Worm (Caenorhabditis elegans): Measurements from ENCODE around the gene B0285.6.

B0285.6 gene

ce11 chrIII:4313061-4313962, 36.6 kb upstream of the B0285.6 start, which contains the start of the genes evl-14 and dcn-1:
evl-14 (minus strand) TSS chrIII:4313128.
dcn-1 (plus strand) TSS chrIII:4313912.
- TF ChIP-seq pqm-1 (tag; optimal IDR thresholded peaks at IDR 0.05) (peak; percentile 37), egl-27 (tag; optimal IDR thresholded peaks at IDR 0.05) (no peak), lin-15B (tag; optimal IDR thresholded peaks at IDR 0.05) (peak; percentile 63), pha-4 (tag; optimal IDR thresholded peaks at IDR 0.05) (peak; percentile 92), tbx-2 (tag; optimal IDR thresholded peaks at IDR 0.05) (no peak), ZK546.5 (tag; optimal IDR thresholded peaks at IDR 0.05) (no peak), nhr-23 (tag; optimal IDR thresholded peaks at IDR 0.05) (peak; percentile 74), eor-1 (tag; optimal IDR thresholded peaks at IDR 0.05) (no peak), snpc-4 (tag; optimal IDR thresholded peaks at IDR 0.05) (no peak), elt-2 (tag; optimal IDR thresholded peaks at IDR 0.05) (peak; percentile 65), ztf-11 (tag; optimal IDR thresholded peaks at IDR 0.05) (no peak), zag-1 (tag; optimal IDR thresholded peaks at IDR 0.05) (no peak), aly-2 (tag; optimal IDR thresholded peaks at IDR 0.05) (no peak), elt-1 (tag; optimal IDR thresholded peaks at IDR 0.05) (no peak), lsy-12 (tag; optimal IDR thresholded peaks at IDR 0.05) (no peak), nhr-76 (tag; optimal IDR thresholded peaks at IDR 0.05) (no peak), lin-39 (tag; optimal IDR thresholded peaks at IDR 0.05) (peak; percentile 57), ceh-82 (tag; optimal IDR thresholded peaks at IDR 0.05) (no peak), nhr-12 (tag; optimal IDR thresholded peaks at IDR 0.05) (no peak), unc-39 (tag; optimal IDR thresholded peaks at IDR 0.05) (no peak), fkh-10 (GFP tag; optimal IDR thresholded peaks at IDR 0.05) (no peak), unc-62 (GFP tag; optimal IDR thresholded peaks at IDR 0.05) (no peak), nfya-1 (tag; optimal IDR thresholded peaks at IDR 0.05; ENCODE audit: insufficient read depth) (peak; percentile 88), mml-1 (tag; optimal IDR thresholded peaks at IDR 0.05) (no peak), hmg-11 (tag; optimal IDR thresholded peaks at IDR 0.05) (peak; percentile 77), fos-1 (tag; optimal IDR thresholded peaks at IDR 0.05) (no peak), daf-12 (tag; optimal IDR thresholded peaks at IDR 0.05) (no peak), nhr-67 (tag; optimal IDR thresholded peaks at IDR 0.05) (no peak), skn-1 (tag; optimal IDR thresholded peaks at IDR 0.05) (peak; percentile 5), nhr-43 (tag; optimal IDR thresholded peaks at IDR 0.05; ENCODE audit: poor library complexity, severe bottlenecking) (no peak), sea-2 (GFP tag; optimal IDR thresholded peaks at IDR 0.05) (no peak), ama-1 (optimal IDR thresholded peaks at IDR 0.05) (no peak), ztf-4 (tag; optimal IDR thresholded peaks at IDR 0.05) (no peak), mdl-1 (tag; optimal IDR thresholded peaks at IDR 0.05) (no peak), nhr-25 (tag; optimal IDR thresholded peaks at IDR 0.05) (peak; percentile 88), fkh-2 (tag; optimal IDR thresholded peaks at IDR 0.05) (no peak), nhr-28 (tag; optimal IDR thresholded peaks at IDR 0.05) (no peak), ceh-9 (tag; optimal IDR thresholded peaks at IDR 0.05) (no peak), nhr-237 (tag; optimal IDR thresholded peaks at IDR 0.05) (no peak), ceh-16 (tag; optimal IDR thresholded peaks at IDR 0.05) (no peak), nhr-11 (tag; optimal IDR thresholded peaks at IDR 0.05) (no peak), elt-3 (tag; optimal IDR thresholded peaks at IDR 0.05) (no peak), R02D3.7 (tag; optimal IDR thresholded peaks at IDR 0.05) (no peak), jun-1 (tag; optimal IDR thresholded peaks at IDR 0.05) (peak; percentile 74), ceh-28 (tag; optimal IDR thresholded peaks at IDR 0.05) (peak; percentile 63), egl-5 (tag; optimal IDR thresholded peaks at IDR 0.05) (peak; percentile 80), nhr-77 (tag; optimal IDR thresholded peaks at IDR 0.05) (no peak)
